Worm (Caenorhabditis elegans) whole organism, L4/young adult: ENCODE measurements around the gene fbxc-39.

Source experiments
- W03F9.2 ChIP-seq: fragments of 150-350 bp; optimal IDR thresholded peaks from 2 replicates; lab custom pipeline; 2014; ENCODE audit warnings: missing biosample characterization, missing genetic modification characterization
- dao-5 ChIP-seq: sonication (generic microtip); optimal IDR thresholded peaks from 2 replicates; lab custom pipeline; 2016; ENCODE audit warnings: missing genotype, missing genetic modification characterization, moderate library complexity, missing compliant biosample characterization
- him-1 ChIP-seq: sonication (generic microtip); optimal IDR thresholded peaks from 2 replicates; lab custom pipeline; 2016; ENCODE audit warnings: missing genotype, missing genetic modification reagents, missing genetic modification characterization, missing compliant biosample characterization

ce11 chrII:999493-999892 lies 11.0 kb downstream of the fbxc-39 start, which contains the start of gene fbxb-29:
- TF ChIP-seq dao-5 (tag; lab: Kevin White, UChicago) = no peak
- no peak for TF ChIP-seq him-1 (tag; lab: Kevin White, UChicago)
- TF ChIP-seq W03F9.2 (tag; lab: Kevin White, UChicago) = no peak
